Worm (Caenorhabditis elegans) whole organism, late embryonic: ENCODE measurements around the gene nft-1.

Source experiments
- C08G9.2 ChIP-seq: sonication (generic microtip); optimal IDR thresholded peaks from 2 replicates; lab custom pipeline; 2016; ENCODE audit warnings: mild to moderate bottlenecking, missing genetic modification characterization, moderate library complexity, missing compliant biosample characterization
- ama-1 ChIP-seq: fragments of 150-350 bp; optimal IDR thresholded peaks from 2 replicates; lab custom pipeline; 2014
- elt-2 ChIP-seq: sonication (generic microtip); optimal IDR thresholded peaks from 2 replicates; lab custom pipeline; 2016; ENCODE audit warnings: missing genetic modification reagents, missing genetic modification characterization, missing compliant biosample characterization
- fkh-10 ChIP-seq: fragments of 150-350 bp; optimal IDR thresholded peaks from 2 replicates; lab custom pipeline; 2014; ENCODE audit warnings: missing biosample characterization, missing genetic modification reagents, missing genetic modification characterization
- nfya-1 ChIP-seq: sonication (generic microtip); optimal IDR thresholded peaks from 2 replicates; lab custom pipeline; 2017; ENCODE audit warnings: missing genetic modification characterization, mild to moderate bottlenecking, missing compliant biosample characterization, antibody characterized with exemption, moderate library complexity
- sdc-2 ChIP-seq: sonication (generic microtip); optimal IDR thresholded peaks from 2 replicates; lab custom pipeline; 2016; ENCODE audit warnings: missing genotype, missing genetic modification characterization, missing compliant biosample characterization

DNA sequence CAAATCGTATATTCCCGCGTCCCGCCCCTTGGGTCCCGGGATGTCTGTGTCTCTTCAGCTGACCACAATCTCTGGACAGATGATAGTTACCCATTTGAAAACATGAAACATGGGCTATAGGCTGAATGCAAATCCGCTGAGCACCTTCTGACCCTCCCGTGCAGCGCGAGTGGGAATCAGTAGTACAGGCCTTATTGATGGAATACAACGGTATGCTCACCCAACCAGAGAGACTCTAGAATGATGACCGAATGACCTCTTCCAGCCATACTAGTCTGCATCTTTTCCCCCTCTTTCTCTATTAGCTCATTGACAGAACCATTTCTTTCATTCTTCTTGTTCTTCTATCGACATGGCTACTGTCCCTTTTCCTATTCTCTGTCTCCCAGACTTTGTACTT lies 16.5 kb upstream of the nft-1 start, which contains the start of gene sdz-33:
- no peak for TF ChIP-seq sdc-2 (tag; lab: Kevin White, UChicago)
- TF ChIP-seq nfya-1 = no peak
- no peak for TF ChIP-seq ama-1 (lab: Kevin White, UChicago)
- TF ChIP-seq C08G9.2 (tag; lab: Kevin White, UChicago) = no peak
- no peak for TF ChIP-seq fkh-10 (GFP tag; lab: Kevin White, UChicago)
- no peak for TF ChIP-seq elt-2
